Worm (Caenorhabditis elegans) whole organism, L3 larva: Measurements from ENCODE around the gene H01G02.1.

Experiments
- aly-2 ChIP-seq: fragments of 150-350 bp; optimal IDR thresholded peaks from 2 replicates; lab custom pipeline; 2014; ENCODE audit warnings: missing biosample characterization, missing genetic modification characterization
- ama-1 ChIP-seq: fragments of 150-350 bp; optimal IDR thresholded peaks from 2 replicates; lab custom pipeline; 2018
- elt-2 ChIP-seq: sonication (generic microtip); optimal IDR thresholded peaks from 2 replicates; lab custom pipeline; 2016; ENCODE audit warnings: missing genetic modification reagents, mild to moderate bottlenecking, missing genetic modification characterization, missing compliant biosample characterization
- fkh-10 ChIP-seq: sonication (generic microtip); optimal IDR thresholded peaks from 2 replicates; lab custom pipeline; 2017; ENCODE audit warnings: missing biosample characterization, missing genetic modification reagents, missing genetic modification characterization
- fos-1 ChIP-seq: fragments of 150-350 bp; optimal IDR thresholded peaks from 2 replicates; lab custom pipeline; 2014; ENCODE audit warnings: missing biosample characterization, missing genetic modification characterization
- lsy-12 ChIP-seq: sonication (generic microtip); optimal IDR thresholded peaks from 2 replicates; lab custom pipeline; 2016; ENCODE audit warnings: mild to moderate bottlenecking, missing genetic modification characterization, missing compliant biosample characterization
- mdl-1 ChIP-seq: fragments of 150-350 bp; optimal IDR thresholded peaks from 2 replicates; lab custom pipeline; 2014; ENCODE audit warnings: missing biosample characterization, missing genetic modification characterization
- nhr-11 ChIP-seq: fragments of 150-350 bp; optimal IDR thresholded peaks from 2 replicates; lab custom pipeline; 2014; ENCODE audit warnings: missing biosample characterization, missing genetic modification characterization
- nhr-237 ChIP-seq: fragments of 150-350 bp; optimal IDR thresholded peaks from 2 replicates; lab custom pipeline; 2014; ENCODE audit warnings: missing biosample characterization, missing genetic modification characterization
- nhr-43 ChIP-seq: sonication (generic microtip); optimal IDR thresholded peaks from 2 replicates; lab custom pipeline; 2016; ENCODE audit warnings: mild to moderate bottlenecking, missing genetic modification characterization, missing compliant biosample characterization; ENCODE audit not compliant: poor library complexity, severe bottlenecking
- skn-1 ChIP-seq: fragments of 150-350 bp; optimal IDR thresholded peaks from 2 replicates; lab custom pipeline; 2014; ENCODE audit warnings: missing biosample characterization, missing genetic modification characterization
- unc-39 ChIP-seq: sonication (generic microtip); optimal IDR thresholded peaks from 4 replicates; lab custom pipeline; 2017; ENCODE audit warnings: missing biosample characterization, missing genetic modification characterization
- unc-62 ChIP-seq: fragments of 150-350 bp; sonication (generic microtip); optimal IDR thresholded peaks from 4 replicates; lab custom pipeline; 2014; ENCODE audit warnings: missing biosample characterization, missing genetic modification reagents, missing genetic modification characterization

- TF ChIP-seq unc-39 (tag; lab: Kevin White, UChicago) (no peak), nhr-11 (no peak), unc-62 (GFP tag; lab: Kevin White, UChicago) (no peak), lsy-12 (no peak), fkh-10 (GFP tag; lab: Kevin White, UChicago) (no peak), ama-1 (lab: Kevin White, UChicago) (no peak), fos-1 (tag; lab: Kevin White, UChicago) (no peak), skn-1 (no peak), elt-2 (tag; lab: Kevin White, UChicago) (no peak), nhr-237 (tag; lab: Kevin White, UChicago) (no peak), nhr-43 (tag; lab: Kevin White, UChicago) (no peak), aly-2 (tag; lab: Kevin White, UChicago) (no peak), mdl-1 (tag; lab: Kevin White, UChicago) (no peak)
Observed at ce11 chrIV:11804053-11804452, at the start of gene H01G02.1.
